Worm (Caenorhabditis elegans): ENCODE results near the gene fbxa-128.

DNA sequence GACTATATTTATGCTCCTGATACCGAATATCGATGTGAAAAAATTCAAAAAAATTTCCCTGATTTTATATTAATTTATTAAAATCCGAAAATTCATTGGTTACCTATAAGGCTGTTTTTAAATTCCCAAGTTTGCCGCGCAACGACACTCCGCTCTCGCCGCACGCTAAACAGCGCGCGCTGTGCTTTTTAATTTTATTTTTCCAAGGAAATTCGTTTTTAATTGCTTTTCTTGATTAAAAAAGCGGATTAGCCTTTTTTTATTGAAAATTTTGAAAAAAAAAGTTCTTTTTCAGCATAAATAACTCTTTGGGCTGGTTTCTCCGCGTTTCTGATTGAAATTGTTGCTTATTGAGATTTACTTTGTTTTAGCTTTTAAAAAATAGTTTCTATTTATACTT lies 31.6 kb downstream of the fbxa-128 start:
- TF ChIP-seq mel-28 (tag; optimal IDR thresholded peaks at IDR 0.05; ENCODE audit: borderline replicate concordance) = no peak
- no peak for TF ChIP-seq Y79H2A.3 (GFP tag; conservative IDR thresholded peaks at IDR 0.05)
- no peak for TF ChIP-seq pha-4 (tag; optimal IDR thresholded peaks at IDR 0.05)
- TF ChIP-seq nhr-90 (tag; optimal IDR thresholded peaks at IDR 0.05) = no peak
- no peak for TF ChIP-seq F23B12.7 (tag; optimal IDR thresholded peaks at IDR 0.05; ENCODE audit: insufficient read depth)
- no peak for TF ChIP-seq nhr-80 (tag; optimal IDR thresholded peaks at IDR 0.05)
- no peak for TF ChIP-seq pbrm-1 (GFP tag; IDR thresholded peaks at IDR 0.05)
- peak; percentile 60 for TF ChIP-seq attf-3 (GFP tag; conservative IDR thresholded peaks at IDR 0.05)
